Worm (Caenorhabditis elegans) whole organism, L4 larva: Measurements from ENCODE around the gene R01B10.2.

Experiments used
- F26F4.8 ChIP-seq: fragments of 200-800 bp; sonication (Bioruptor generic); conservative IDR thresholded peaks from 2 replicates; pipeline ENCODE4 v1.3.6; 2022; ENCODE audit warnings: missing genetic modification characterization, missing compliant biosample characterization
- F49E8.2 ChIP-seq: sonication (generic microtip); optimal IDR thresholded peaks from 2 replicates; lab custom pipeline; 2016; ENCODE audit warnings: missing compliant biosample characterization, mild to moderate bottlenecking, missing genetic modification characterization, borderline replicate concordance
- R02D3.7 ChIP-seq: fragments of 150-350 bp; sonication (generic microtip); optimal IDR thresholded peaks from 3 replicates; lab custom pipeline; 2014; ENCODE audit warnings: missing biosample characterization, missing genetic modification characterization
- T20F7.1 ChIP-seq: fragments of 200-800 bp; sonication (Bioruptor generic); optimal IDR thresholded peaks from 2 replicates; lab custom pipeline; 2018; ENCODE audit warnings: mild to moderate bottlenecking, missing genetic modification characterization, missing compliant biosample characterization
- aha-1 ChIP-seq: fragments of 150-350 bp; peaks from one replicate; lab custom pipeline; 2014; ENCODE audit warnings: missing biosample characterization, missing genetic modification characterization
- aly-2 ChIP-seq: sonication (generic microtip); optimal IDR thresholded peaks from 2 replicates; lab custom pipeline; 2018; ENCODE audit warnings: missing biosample characterization, missing genetic modification characterization
- ceh-20 ChIP-seq: fragments of 200-800 bp; sonication (Bioruptor generic); IDR thresholded peaks from 2 replicates; pipeline ENCODE4 v1.3.6; 2022; ENCODE audit warnings: missing genetic modification reagents, missing genetic modification characterization, missing compliant biosample characterization
- ceh-28 ChIP-seq: fragments of 150-350 bp; optimal IDR thresholded peaks from 2 replicates; lab custom pipeline; 2014; ENCODE audit warnings: missing biosample characterization, missing genetic modification reagents, missing genetic modification characterization
- ceh-32 ChIP-seq: sonication (generic microtip); optimal IDR thresholded peaks from 2 replicates; lab custom pipeline; 2016; ENCODE audit warnings: mild to moderate bottlenecking, missing genetic modification characterization, missing compliant biosample characterization; ENCODE audit not compliant: poor library complexity
- ctbp-1 ChIP-seq: fragments of 200-800 bp; sonication (Bioruptor generic); IDR thresholded peaks from 2 replicates; pipeline ENCODE4 v1.3.6; 2022; ENCODE audit warnings: missing genetic modification reagents, missing genetic modification characterization, missing compliant biosample characterization
- daf-16 ChIP-seq, 3 experiments: sonication (generic microtip); optimal IDR thresholded peaks; 2 replicates each; lab custom pipeline; 2016 to 2017; ENCODE audit warnings: missing genetic modification characterization in 3 of 3, missing genetic modification reagents in 3 of 3, mild to moderate bottlenecking in 2 of 3, missing compliant biosample characterization in 2 of 3, missing biosample characterization in 1 of 3, moderate library complexity in 1 of 3
- daf-19 ChIP-seq: fragments of 200-800 bp; sonication (Bioruptor generic); conservative IDR thresholded peaks from 2 replicates; pipeline ENCODE4 v1.3.6; 2022; ENCODE audit warnings: missing genetic modification characterization, missing compliant biosample characterization
- daf-8 ChIP-seq: fragments of 200-800 bp; sonication (Bioruptor generic); IDR thresholded peaks from 2 replicates; pipeline ENCODE4 v1.3.6; 2022; ENCODE audit warnings: missing genetic modification characterization, missing compliant biosample characterization
- dmd-6 ChIP-seq: fragments of 200-800 bp; sonication (Bioruptor generic); IDR thresholded peaks from 2 replicates; pipeline ENCODE4 v1.3.6; 2022; ENCODE audit warnings: missing genetic modification reagents, missing genetic modification characterization, missing compliant biosample characterization
- dve-1 ChIP-seq: sonication (generic microtip); optimal IDR thresholded peaks from 2 replicates; lab custom pipeline; 2017; ENCODE audit warnings: antibody characterized with exemption, mild to moderate bottlenecking, missing genetic modification characterization, missing compliant biosample characterization; ENCODE audit not compliant: insufficient read depth
- egl-27 ChIP-seq: sonication (generic microtip); optimal IDR thresholded peaks from 3 replicates; lab custom pipeline; 2017; ENCODE audit warnings: missing biosample characterization, missing genetic modification reagents, missing genetic modification characterization
- egl-43 ChIP-seq: fragments of 200-800 bp; sonication (Bioruptor generic); IDR thresholded peaks from 2 replicates; pipeline ENCODE4 v1.3.6; 2022; ENCODE audit warnings: missing genetic modification reagents, missing genetic modification characterization, missing compliant biosample characterization
- hif-1 ChIP-seq, 2 experiments: sonication (generic microtip); optimal IDR thresholded peaks; 2 replicates each; lab custom pipeline; 2016 to 2017; ENCODE audit warnings: missing compliant biosample characterization in 2 of 2, missing genetic modification characterization in 2 of 2, missing genetic modification reagents in 2 of 2, missing genotype in 2 of 2, mild to moderate bottlenecking in 1 of 2
- hlh-30 ChIP-seq: sonication (generic microtip); optimal IDR thresholded peaks from 2 replicates; lab custom pipeline; 2017; ENCODE audit warnings: antibody characterized with exemption, mild to moderate bottlenecking, missing genetic modification characterization, missing compliant biosample characterization; ENCODE audit not compliant: insufficient read depth
- hmg-1.1 ChIP-seq: fragments of 200-800 bp; sonication (Bioruptor generic); IDR thresholded peaks from 2 replicates; pipeline ENCODE4 v1.3.6; 2022; ENCODE audit warnings: missing genetic modification reagents, missing genetic modification characterization, missing compliant biosample characterization
- jun-1 ChIP-seq: fragments of 150-350 bp; optimal IDR thresholded peaks from 2 replicates; lab custom pipeline; 2014; ENCODE audit warnings: missing biosample characterization, missing genetic modification reagents, missing genetic modification characterization
- lin-29 ChIP-seq: fragments of 200-800 bp; sonication (Bioruptor generic); IDR thresholded peaks from 2 replicates; pipeline ENCODE4 v1.3.6; 2022; ENCODE audit warnings: missing genetic modification reagents, missing genetic modification characterization, missing compliant biosample characterization
- lir-3 ChIP-seq: sonication (generic microtip); optimal IDR thresholded peaks from 2 replicates; lab custom pipeline; 2016; ENCODE audit warnings: mild to moderate bottlenecking, missing genetic modification characterization, missing compliant biosample characterization
- lsy-2 ChIP-seq, 2 experiments: fragments of 150-350 bp in 1 of 2; sonication (generic microtip) in 1 of 2; optimal IDR thresholded peaks; 2 replicates each; lab custom pipeline; 2014 to 2017; ENCODE audit warnings: missing biosample characterization in 2 of 2, missing genetic modification characterization in 2 of 2
- madf-5 ChIP-seq, 2 experiments: fragments of 200-800 bp; sonication (Bioruptor generic); IDR thresholded peaks; 2 replicates each; pipeline ENCODE4 v1.3.6; 2022; ENCODE audit warnings: missing compliant biosample characterization in 2 of 2, missing genetic modification characterization in 2 of 2
- mdl-1 ChIP-seq, 2 experiments: fragments of 150-350 bp in 1 of 2; sonication (generic microtip) in 1 of 2; optimal IDR thresholded peaks; 2 replicates each; lab custom pipeline; 2014 to 2017; ENCODE audit warnings: missing biosample characterization in 2 of 2, missing genetic modification characterization in 2 of 2
- mxl-2 ChIP-seq: fragments of 200-800 bp; sonication (Bioruptor generic); conservative IDR thresholded peaks from 2 replicates; pipeline ENCODE4 v1.3.6; 2022; ENCODE audit warnings: missing genetic modification reagents, missing genetic modification characterization, missing compliant biosample characterization
- mxl-3 ChIP-seq: fragments of 200-800 bp; sonication (Bioruptor generic); optimal IDR thresholded peaks from 2 replicates; lab custom pipeline; 2018; ENCODE audit warnings: mild to moderate bottlenecking, missing genetic modification characterization, missing compliant biosample characterization
- nhr-11 ChIP-seq: fragments of 150-350 bp; optimal IDR thresholded peaks from 2 replicates; lab custom pipeline; 2014; ENCODE audit warnings: missing biosample characterization, missing genetic modification characterization
- nhr-237 ChIP-seq: sonication (generic microtip); optimal IDR thresholded peaks from 2 replicates; lab custom pipeline; 2017; ENCODE audit warnings: missing biosample characterization, missing genetic modification characterization
- nhr-25 ChIP-seq: sonication (generic microtip); optimal IDR thresholded peaks from 2 replicates; lab custom pipeline; 2017; ENCODE audit warnings: missing genetic modification characterization, mild to moderate bottlenecking, missing compliant biosample characterization, antibody characterized with exemption, moderate library complexity, borderline replicate concordance; ENCODE audit not compliant: insufficient read depth
- nhr-28 ChIP-seq: fragments of 150-350 bp; optimal IDR thresholded peaks from 2 replicates; lab custom pipeline; 2014; ENCODE audit warnings: missing biosample characterization, missing genetic modification characterization
- nhr-48 ChIP-seq: sonication (generic microtip); optimal IDR thresholded peaks from 2 replicates; lab custom pipeline; 2016; ENCODE audit warnings: mild to moderate bottlenecking, missing genetic modification characterization, missing compliant biosample characterization
- nhr-77 ChIP-seq: fragments of 150-350 bp; optimal IDR thresholded peaks from 2 replicates; lab custom pipeline; 2014; ENCODE audit warnings: missing biosample characterization, missing genetic modification characterization
- pha-4 ChIP-seq, 2 experiments: fragments of 150-350 bp in 1 of 2; fragments of 200-800 bp in 1 of 2; sonication (Bioruptor generic) in 1 of 2; IDR thresholded peaks in 1 of 2; optimal IDR thresholded peaks in 1 of 2; 2 replicates each; pipeline versions ENCODE4 v1.3.6 to Lab custom; 2014 to 2022; ENCODE audit warnings: missing genetic modification characterization in 2 of 2, missing genetic modification reagents in 2 of 2, missing biosample characterization in 1 of 2, missing compliant biosample characterization in 1 of 2
- php-3 ChIP-seq: fragments of 200-800 bp; sonication (Bioruptor generic); IDR thresholded peaks from 2 replicates; pipeline ENCODE4 v1.3.6; 2022; ENCODE audit warnings: missing genetic modification reagents, missing genetic modification characterization, missing compliant biosample characterization
- pqm-1 ChIP-seq: sonication (generic microtip); optimal IDR thresholded peaks from 2 replicates; lab custom pipeline; 2017; ENCODE audit warnings: missing biosample characterization, missing genetic modification characterization
- rbr-2 ChIP-seq: sonication (generic microtip); optimal IDR thresholded peaks from 2 replicates; lab custom pipeline; 2016; ENCODE audit warnings: missing genotype, missing genetic modification characterization, missing compliant biosample characterization
- sdz-12 ChIP-seq: fragments of 200-800 bp; sonication (Bioruptor generic); optimal IDR thresholded peaks from 2 replicates; lab custom pipeline; 2018; ENCODE audit warnings: mild to moderate bottlenecking, missing genetic modification characterization, missing compliant biosample characterization
- tag-97 ChIP-seq: fragments of 200-800 bp; sonication (Bioruptor generic); IDR thresholded peaks from 2 replicates; pipeline ENCODE4 v1.3.6; 2022; ENCODE audit warnings: missing genetic modification characterization, missing compliant biosample characterization
- tra-1 ChIP-seq: fragments of 200-800 bp; sonication (Bioruptor generic); IDR thresholded peaks from 2 replicates; pipeline ENCODE4 v1.3.6; 2022; ENCODE audit warnings: missing genetic modification reagents, missing genetic modification characterization, missing compliant biosample characterization
- unc-130 ChIP-seq: sonication (generic microtip); optimal IDR thresholded peaks from 2 replicates; lab custom pipeline; 2016; ENCODE audit warnings: missing genetic modification reagents, missing genetic modification characterization, missing compliant biosample characterization
- unc-62 ChIP-seq, 3 experiments: fragments of 150-350 bp in 1 of 3; sonication (generic microtip); optimal IDR thresholded peaks in 2 of 3; peaks in 1 of 3; 1 replicate in 1 of 3; 2 replicates in 2 of 3; lab custom pipeline; 2014 to 2017; ENCODE audit warnings: missing biosample characterization in 3 of 3, missing genetic modification characterization in 3 of 3, missing genetic modification reagents in 3 of 3, missing genotype in 1 of 3
- vab-7 ChIP-seq: fragments of 200-800 bp; sonication (Bioruptor generic); IDR thresholded peaks from 2 replicates; pipeline ENCODE4 v1.3.6; 2022; ENCODE audit warnings: missing genetic modification reagents, missing genetic modification characterization, missing compliant biosample characterization
- zip-11 ChIP-seq: fragments of 200-800 bp; sonication (Bioruptor generic); IDR thresholded peaks from 2 replicates; pipeline ENCODE4 v1.3.6; 2022; ENCODE audit warnings: missing genetic modification characterization, missing compliant biosample characterization

Gene R01B10.2

DNA sequence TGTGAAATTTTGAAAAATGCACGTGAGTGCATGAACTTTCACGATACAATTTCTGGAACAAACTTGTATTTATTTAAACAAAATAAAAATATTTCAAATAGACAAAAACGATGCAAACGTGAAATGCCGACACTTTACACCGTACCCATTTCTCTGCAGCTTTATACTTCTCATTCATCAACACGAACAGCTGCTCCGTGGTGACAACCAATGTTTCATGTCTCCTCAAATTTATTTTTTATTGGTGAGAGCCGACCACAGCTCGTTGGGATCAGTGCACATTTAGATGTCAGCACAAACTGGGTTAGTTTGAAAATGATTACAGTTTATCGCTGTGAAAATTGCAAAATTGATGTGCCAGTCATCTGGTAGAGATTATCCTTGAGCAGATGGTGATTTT is 45.7 kb downstream of the R01B10.2 start:
- no peak for TF ChIP-seq pha-4 (GFP tag; IDR thresholded peaks at IDR 0.05; lab: Robert Waterston, UW)
- no peak for TF ChIP-seq pha-4 (tag; optimal IDR thresholded peaks at IDR 0.05; lab: Kevin White, UChicago)
- TF ChIP-seq mxl-2 (GFP tag; lab: Robert Waterston, UW), result no peak
- TF ChIP-seq vab-7 (GFP tag; lab: Robert Waterston, UW), result no peak
- no peak for TF ChIP-seq zip-11 (GFP tag; lab: Robert Waterston, UW)
- peak; percentile 17 for TF ChIP-seq aha-1 (tag; lab: Kevin White, UChicago)
- TF ChIP-seq nhr-237, result no peak
- peak in 1 of 2 experiments; percentile 30 for TF ChIP-seq daf-16 (GFP tag; optimal IDR thresholded peaks at IDR 0.05; lab: Kevin White, UChicago)
- TF ChIP-seq daf-16 (tag; optimal IDR thresholded peaks at IDR 0.05; lab: Kevin White, UChicago), result no peak
- TF ChIP-seq tra-1 (GFP tag; lab: Robert Waterston, UW), result no peak

DNA sequence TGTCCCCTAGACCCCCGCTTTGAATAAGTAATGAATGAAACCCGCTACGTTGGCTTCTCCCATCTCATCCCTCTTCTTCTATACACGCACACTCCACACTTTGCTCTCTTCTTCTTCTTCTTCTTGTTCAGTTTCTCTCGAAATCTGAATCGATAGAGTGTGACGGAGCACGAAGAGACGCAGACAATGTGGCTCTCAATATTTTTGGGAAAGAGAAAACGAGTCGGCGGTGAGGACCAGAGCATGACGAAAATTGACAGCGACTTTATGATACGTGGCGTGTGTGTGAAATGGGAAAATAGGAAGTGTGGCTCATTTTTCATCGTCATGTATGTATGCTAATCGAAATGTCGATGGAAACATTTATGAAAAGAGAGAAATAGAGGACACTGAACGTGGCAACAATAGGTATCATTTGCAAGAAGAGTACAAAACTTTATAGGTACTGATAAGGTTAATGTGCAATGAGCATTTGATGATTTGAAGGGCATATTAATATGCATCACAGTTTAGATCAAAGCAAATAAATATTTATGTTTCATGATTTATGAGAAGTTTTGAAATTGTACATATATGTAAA is 49.7 kb downstream of the R01B10.2 start:
- TF ChIP-seq sdz-12, result no peak
- TF ChIP-seq nhr-11 (tag; lab: Kevin White, UChicago), result peak; percentile 67
- TF ChIP-seq vab-7 (GFP tag; lab: Robert Waterston, UW), result no peak
- TF ChIP-seq F26F4.8, result no peak
- TF ChIP-seq madf-5 (GFP tag; IDR thresholded peaks at IDR 0.05; lab: Robert Waterston, UW), result no peak
- TF ChIP-seq lsy-2 (tag; optimal IDR thresholded peaks at IDR 0.05; lab: Kevin White, UChicago), result peak in 1 of 2 experiments; percentile 53
- TF ChIP-seq nhr-25 (tag; lab: Kevin White, UChicago), result no peak
- no peak for TF ChIP-seq R02D3.7 (tag; lab: Kevin White, UChicago)
- peak; percentile 78 for TF ChIP-seq hlh-30
- TF ChIP-seq unc-130 (GFP tag; lab: Kevin White, UChicago), result no peak
- no peak for TF ChIP-seq ceh-32 (tag; lab: Kevin White, UChicago)
- no peak for TF ChIP-seq lin-29 (GFP tag; lab: Robert Waterston, UW)
- peak in 1 of 2 experiments; percentile 43 for TF ChIP-seq mdl-1 (tag; optimal IDR thresholded peaks at IDR 0.05; lab: Kevin White, UChicago)
- no peak for TF ChIP-seq aly-2 (tag; lab: Kevin White, UChicago)
- peak; percentile 83 for TF ChIP-seq php-3 (GFP tag; lab: Robert Waterston, UW)
- peak; percentile 56; the same call in 1 of the 2 replicates for TF ChIP-seq ctbp-1 (GFP tag; lab: Robert Waterston, UW)
- peak; percentile 24 for TF ChIP-seq dve-1
- TF ChIP-seq ceh-20 (GFP tag; lab: Robert Waterston, UW), result peak; percentile 49; the same call in 1 of the 2 replicates
- no peak for TF ChIP-seq daf-8 (GFP tag; lab: Robert Waterston, UW)
- peak; percentile 34 for TF ChIP-seq mxl-3 (GFP tag; lab: Kevin White, UChicago)
- no peak for TF ChIP-seq daf-19 (GFP tag; lab: Robert Waterston, UW)
- peak; percentile 96 for TF ChIP-seq aha-1 (tag; lab: Kevin White, UChicago)
- no peak for TF ChIP-seq F49E8.2 (tag; lab: Kevin White, UChicago)
- no peak for TF ChIP-seq mxl-2 (GFP tag; lab: Robert Waterston, UW)
- TF ChIP-seq jun-1 (tag; lab: Kevin White, UChicago), result no peak
- peak; percentile 3 for TF ChIP-seq nhr-77 (tag; lab: Kevin White, UChicago)
- peak in 1 of 2 experiments; percentile 97 for TF ChIP-seq unc-62 (GFP tag; optimal IDR thresholded peaks at IDR 0.05 in 1 of 2; lab: Kevin White, UChicago)
- TF ChIP-seq unc-62 (tag; optimal IDR thresholded peaks at IDR 0.05; lab: Kevin White, UChicago), result no peak
- TF ChIP-seq tag-97 (GFP tag; lab: Robert Waterston, UW), result no peak
- TF ChIP-seq egl-27 (tag; lab: Kevin White, UChicago), result no peak
- TF ChIP-seq ceh-28 (tag; lab: Kevin White, UChicago), result peak; percentile 27
- TF ChIP-seq daf-16 (GFP tag; optimal IDR thresholded peaks at IDR 0.05; lab: Kevin White, UChicago), result no peak
- peak; percentile 68 for TF ChIP-seq daf-16 (tag; optimal IDR thresholded peaks at IDR 0.05; lab: Kevin White, UChicago)
- peak; percentile 69 for TF ChIP-seq hmg-1.1 (GFP tag; lab: Robert Waterston, UW)
- TF ChIP-seq T20F7.1 (GFP tag; lab: Kevin White, UChicago), result peak; percentile 30
- peak; percentile 37 for TF ChIP-seq nhr-48 (tag; lab: Kevin White, UChicago)
- TF ChIP-seq pqm-1 (tag; lab: Kevin White, UChicago), result peak; percentile 61
- TF ChIP-seq egl-43 (GFP tag; lab: Robert Waterston, UW), result no peak
- TF ChIP-seq nhr-28 (tag; lab: Kevin White, UChicago), result peak; percentile 80
- no peak for TF ChIP-seq lir-3 (tag; lab: Kevin White, UChicago)
- peak; percentile 65 for TF ChIP-seq dmd-6 (GFP tag; lab: Robert Waterston, UW)
- TF ChIP-seq hif-1 (tag; optimal IDR thresholded peaks at IDR 0.05; lab: Kevin White, UChicago), result peak in 1 of 2 experiments; percentile 7
- TF ChIP-seq rbr-2 (tag; lab: Kevin White, UChicago), result peak; percentile 49
